Worm (Caenorhabditis elegans) whole organism, late embryonic: ENCODE measurements around the gene rpl-11.1.

Experiments used
- F13H6.1 ChIP-seq: sonication (generic microtip); optimal IDR thresholded peaks from 2 replicates; lab custom pipeline; 2016; ENCODE audit warnings: missing genetic modification characterization, missing compliant biosample characterization
- K09A11.1 ChIP-seq: sonication (generic microtip); optimal IDR thresholded peaks from 2 replicates; lab custom pipeline; 2017; ENCODE audit warnings: antibody characterized with exemption, mild to moderate bottlenecking, missing genetic modification characterization, missing compliant biosample characterization; ENCODE audit not compliant: insufficient read depth
- T23F11.4 ChIP-seq: fragments of 200-800 bp; sonication (Bioruptor generic); optimal IDR thresholded peaks from 2 replicates; lab custom pipeline; 2018; ENCODE audit warnings: mild to moderate bottlenecking, missing genetic modification characterization, missing compliant biosample characterization
- ahr-1 ChIP-seq: sonication (generic microtip); optimal IDR thresholded peaks from 2 replicates; lab custom pipeline; 2016; ENCODE audit warnings: missing genetic modification characterization, missing compliant biosample characterization
- ama-1 ChIP-seq: fragments of 150-350 bp; optimal IDR thresholded peaks from 2 replicates; lab custom pipeline; 2014
- ceh-18 ChIP-seq: sonication (generic microtip); optimal IDR thresholded peaks from 2 replicates; lab custom pipeline; 2016; ENCODE audit warnings: missing genetic modification characterization, missing compliant biosample characterization
- ceh-19 ChIP-seq: fragments of 200-800 bp; sonication (Bioruptor generic); optimal IDR thresholded peaks from 2 replicates; lab custom pipeline; 2018; ENCODE audit warnings: mild to moderate bottlenecking, missing genetic modification characterization, missing compliant biosample characterization
- ceh-30 ChIP-seq: fragments of 150-350 bp; optimal IDR thresholded peaks from 2 replicates; lab custom pipeline; 2014; ENCODE audit warnings: missing biosample characterization, missing genetic modification characterization
- ceh-31 ChIP-seq: sonication (generic microtip); optimal IDR thresholded peaks from 2 replicates; lab custom pipeline; 2016; ENCODE audit warnings: missing genetic modification characterization, missing compliant biosample characterization
- ceh-45 ChIP-seq: fragments of 200-800 bp; sonication (Bioruptor generic); IDR thresholded peaks from 2 replicates; pipeline ENCODE4 v1.3.6; 2022; ENCODE audit warnings: missing genetic modification reagents, missing genetic modification characterization, missing compliant biosample characterization
- ceh-48 ChIP-seq: sonication (generic microtip); optimal IDR thresholded peaks from 2 replicates; lab custom pipeline; 2016; ENCODE audit warnings: missing genetic modification characterization, inconsistent platforms, missing compliant biosample characterization
- ceh-6 ChIP-seq: fragments of 200-800 bp; sonication (Bioruptor generic); optimal IDR thresholded peaks from 2 replicates; lab custom pipeline; 2018; ENCODE audit warnings: mild to moderate bottlenecking, missing genetic modification characterization, missing compliant biosample characterization
- che-1 ChIP-seq: sonication (generic microtip); optimal IDR thresholded peaks from 2 replicates; lab custom pipeline; 2016; ENCODE audit warnings: mild to moderate bottlenecking, missing genetic modification characterization, missing compliant biosample characterization
- dve-1 ChIP-seq: sonication (generic microtip); optimal IDR thresholded peaks from 2 replicates; lab custom pipeline; 2017; ENCODE audit warnings: antibody characterized with exemption, mild to moderate bottlenecking, missing genetic modification characterization, missing compliant biosample characterization
- elt-2 ChIP-seq: sonication (generic microtip); optimal IDR thresholded peaks from 2 replicates; lab custom pipeline; 2016; ENCODE audit warnings: missing genetic modification reagents, missing genetic modification characterization, missing compliant biosample characterization
- elt-4 ChIP-seq: sonication (generic microtip); optimal IDR thresholded peaks from 2 replicates; lab custom pipeline; 2016; ENCODE audit warnings: missing genetic modification characterization, missing compliant biosample characterization
- fax-1 ChIP-seq: sonication (generic microtip); optimal IDR thresholded peaks from 2 replicates; lab custom pipeline; 2016; ENCODE audit warnings: missing genotype, missing genetic modification characterization, missing compliant biosample characterization
- fkh-6 ChIP-seq: sonication (generic microtip); optimal IDR thresholded peaks from 2 replicates; lab custom pipeline; 2016; ENCODE audit warnings: missing genetic modification characterization, missing compliant biosample characterization
- hlh-15 ChIP-seq: sonication (generic microtip); optimal IDR thresholded peaks from 2 replicates; lab custom pipeline; 2016; ENCODE audit warnings: missing genetic modification characterization, missing compliant biosample characterization
- hlh-30 ChIP-seq: sonication (generic microtip); optimal IDR thresholded peaks from 2 replicates; lab custom pipeline; 2017; ENCODE audit warnings: antibody characterized with exemption, missing genetic modification characterization, missing compliant biosample characterization; ENCODE audit not compliant: insufficient read depth
- hlh-6 ChIP-seq: sonication (generic microtip); optimal IDR thresholded peaks from 2 replicates; lab custom pipeline; 2016; ENCODE audit warnings: missing genotype, missing genetic modification characterization, missing compliant biosample characterization
- lim-6 ChIP-seq: sonication (generic microtip); optimal IDR thresholded peaks from 2 replicates; lab custom pipeline; 2016; ENCODE audit warnings: missing genetic modification characterization, missing compliant biosample characterization
- lin-11 ChIP-seq: fragments of 200-800 bp; sonication (Bioruptor generic); optimal IDR thresholded peaks from 2 replicates; lab custom pipeline; 2018; ENCODE audit warnings: mild to moderate bottlenecking, missing genetic modification characterization, missing compliant biosample characterization
- nfya-1 ChIP-seq: sonication (generic microtip); optimal IDR thresholded peaks from 2 replicates; lab custom pipeline; 2017; ENCODE audit warnings: missing genetic modification characterization, mild to moderate bottlenecking, missing compliant biosample characterization, antibody characterized with exemption, moderate library complexity
- nhr-11 ChIP-seq: fragments of 150-350 bp; optimal IDR thresholded peaks from 2 replicates; lab custom pipeline; 2014; ENCODE audit warnings: missing biosample characterization, missing genetic modification characterization
- nhr-232 ChIP-seq: sonication (generic microtip); optimal IDR thresholded peaks from 2 replicates; lab custom pipeline; 2016; ENCODE audit warnings: missing genetic modification characterization, missing compliant biosample characterization
- npax-4 ChIP-seq: sonication (generic microtip); optimal IDR thresholded peaks from 2 replicates; lab custom pipeline; 2016; ENCODE audit warnings: missing genetic modification characterization, missing compliant biosample characterization
- pat-9 ChIP-seq: fragments of 200-800 bp; sonication (Bioruptor generic); optimal IDR thresholded peaks from 2 replicates; lab custom pipeline; 2018; ENCODE audit warnings: mild to moderate bottlenecking, missing genetic modification characterization, moderate library complexity, missing compliant biosample characterization
- pha-2 ChIP-seq: sonication (generic microtip); optimal IDR thresholded peaks from 2 replicates; lab custom pipeline; 2017; ENCODE audit warnings: mild to moderate bottlenecking, missing genetic modification characterization, missing compliant biosample characterization
- pha-4 ChIP-seq: fragments of 150-350 bp; optimal IDR thresholded peaks from 2 replicates; lab custom pipeline; 2018; ENCODE audit warnings: missing biosample characterization, missing genetic modification reagents, missing genetic modification characterization
- pros-1 ChIP-seq: fragments of 150-350 bp; optimal IDR thresholded peaks from 2 replicates; lab custom pipeline; 2014; ENCODE audit warnings: missing biosample characterization, missing genetic modification reagents, missing genetic modification characterization
- rnt-1 ChIP-seq: sonication (generic microtip); optimal IDR thresholded peaks from 2 replicates; lab custom pipeline; 2016; ENCODE audit warnings: missing genetic modification characterization, missing compliant biosample characterization
- sox-2 ChIP-seq: fragments of 200-800 bp; sonication (Bioruptor generic); IDR thresholded peaks from 2 replicates; pipeline ENCODE4 v1.3.6; 2022; ENCODE audit warnings: missing genetic modification reagents, missing genetic modification characterization, missing compliant biosample characterization
- sox-4 ChIP-seq: sonication (generic microtip); optimal IDR thresholded peaks from 2 replicates; lab custom pipeline; 2017; ENCODE audit warnings: mild to moderate bottlenecking, missing genetic modification characterization, inconsistent platforms, missing compliant biosample characterization
- syd-9 ChIP-seq: sonication (generic microtip); optimal IDR thresholded peaks from 2 replicates; lab custom pipeline; 2016; ENCODE audit warnings: mild to moderate bottlenecking, missing genetic modification characterization, moderate library complexity, missing compliant biosample characterization
- ttx-3 ChIP-seq: sonication (generic microtip); optimal IDR thresholded peaks from 2 replicates; lab custom pipeline; 2016; ENCODE audit warnings: missing genetic modification reagents, missing genetic modification characterization, missing compliant biosample characterization
- unc-55 ChIP-seq: sonication (generic microtip); optimal IDR thresholded peaks from 2 replicates; lab custom pipeline; 2017; ENCODE audit warnings: missing biosample characterization, missing genetic modification reagents, missing genetic modification characterization
- ztf-16 ChIP-seq: sonication (generic microtip); optimal IDR thresholded peaks from 2 replicates; lab custom pipeline; 2017; ENCODE audit warnings: missing genetic modification characterization, missing compliant biosample characterization

rpl-11.1 gene

DNA sequence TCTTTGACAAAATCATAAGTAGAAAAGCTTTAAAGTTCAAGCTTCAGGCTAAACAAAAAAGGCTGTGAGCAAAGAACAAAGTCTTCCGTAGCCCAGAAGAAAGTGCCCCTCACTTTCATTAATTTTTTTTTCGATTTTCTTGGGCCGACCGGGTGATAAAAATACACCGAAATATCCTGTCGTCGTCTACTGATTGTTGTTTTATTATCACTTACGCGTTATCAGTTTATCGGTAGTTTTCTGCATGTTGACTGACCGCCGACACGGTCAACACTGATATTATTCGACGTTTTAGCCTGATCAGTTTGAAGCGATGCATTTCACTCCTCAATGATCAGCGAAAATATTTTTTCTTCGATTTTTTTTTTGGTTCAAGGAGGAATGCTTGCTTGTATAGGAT lies 5.5 kb downstream of the rpl-11.1 start:
- peak; percentile 88 for TF ChIP-seq elt-2 (tag; lab: Kevin White, UChicago)
- TF ChIP-seq ceh-45 = no peak

ce11 chrV:3579795-3580194 lies 6.1 kb downstream of the rpl-11.1 start:
- peak; percentile 9 for TF ChIP-seq nfya-1 (tag; lab: Kevin White, UChicago)
- peak; percentile 2 for TF ChIP-seq unc-55
- TF ChIP-seq pha-2 (tag; lab: Kevin White, UChicago) = no peak
- peak; percentile 41 for TF ChIP-seq ceh-18 (tag; lab: Kevin White, UChicago)
- no peak for TF ChIP-seq pros-1 (tag; lab: Kevin White, UChicago)
- TF ChIP-seq pha-4 (tag; lab: Kevin White, UChicago) = no peak
- TF ChIP-seq ahr-1 = no peak
- TF ChIP-seq elt-2 (tag; lab: Kevin White, UChicago) = no peak
- TF ChIP-seq fkh-6 (tag; lab: Kevin White, UChicago) = no peak
- TF ChIP-seq pat-9 = no peak
- TF ChIP-seq ztf-16 (tag; lab: Kevin White, UChicago) = no peak
- TF ChIP-seq hlh-30 = no peak

- TF ChIP-seq ama-1 (lab: Kevin White, UChicago) = no peak
- no peak for TF ChIP-seq ceh-30 (tag; lab: Kevin White, UChicago)
- no peak for TF ChIP-seq sox-2 (GFP tag; lab: Robert Waterston, UW)
- TF ChIP-seq fkh-6 (tag; lab: Kevin White, UChicago) = no peak
- no peak for TF ChIP-seq npax-4
- TF ChIP-seq ceh-19 (GFP tag; lab: Kevin White, UChicago) = no peak
- TF ChIP-seq T23F11.4 (GFP tag; lab: Kevin White, UChicago) = no peak
- TF ChIP-seq ahr-1 = no peak
- TF ChIP-seq hlh-15 (tag; lab: Kevin White, UChicago) = no peak
- no peak for TF ChIP-seq hlh-6 (tag; lab: Kevin White, UChicago)
- no peak for TF ChIP-seq syd-9 (tag; lab: Kevin White, UChicago)
- no peak for TF ChIP-seq fax-1 (tag; lab: Kevin White, UChicago)
- TF ChIP-seq F13H6.1 (tag; lab: Kevin White, UChicago) = no peak
- TF ChIP-seq ceh-31 (tag; lab: Kevin White, UChicago) = no peak
- TF ChIP-seq ztf-16 (tag; lab: Kevin White, UChicago) = no peak
These were observed 6.6 kb downstream of the rpl-11.1 start for ce11 chrV:3579248-3579647.

- no peak for TF ChIP-seq nhr-11
These were observed 7.1 kb downstream of the rpl-11.1 start, which contains the start of gene pygl-1 for ce11 chrV:3578813-3579212. Gene pygl-1, plus strand, starts transcription at chrV:3579023.

DNA sequence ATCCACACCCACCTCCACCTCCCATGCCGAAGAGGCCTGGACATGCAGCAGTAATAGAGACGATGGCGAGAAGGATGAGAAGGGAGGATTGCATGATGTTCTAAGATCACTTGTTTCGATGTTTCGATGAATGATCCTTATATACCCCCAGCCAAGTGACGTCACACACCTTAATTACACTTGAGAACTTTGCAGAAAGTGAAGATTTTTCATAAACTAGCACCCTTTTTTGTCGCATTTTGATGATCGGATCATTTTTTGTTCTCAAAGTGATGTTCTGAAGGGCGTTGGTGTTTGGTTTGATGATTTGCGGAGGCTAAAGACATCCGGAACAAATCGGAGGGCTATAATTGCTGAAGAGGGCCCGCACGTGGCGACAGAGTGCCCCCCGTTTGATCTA lies 10.1 kb downstream of the rpl-11.1 start, which contains the start of gene grl-27:
grl-27 (minus strand) TSS at position 101 of the 400 bp plus-strand sequence.
- TF ChIP-seq ztf-16 (tag; lab: Kevin White, UChicago) (no peak), T23F11.4 (GFP tag; lab: Kevin White, UChicago) (no peak), pat-9 (no peak), nhr-232 (tag; lab: Kevin White, UChicago) (no peak), ceh-19 (GFP tag; lab: Kevin White, UChicago) (no peak), ttx-3 (tag; lab: Kevin White, UChicago) (no peak), ceh-30 (tag; lab: Kevin White, UChicago) (no peak), sox-4 (tag; lab: Kevin White, UChicago) (no peak), elt-4 (tag; lab: Kevin White, UChicago) (no peak), nhr-11 (no peak), dve-1 (no peak), K09A11.1 (tag; lab: Kevin White, UChicago) (no peak), ceh-6 (GFP tag; lab: Kevin White, UChicago) (no peak), rnt-1 (tag; lab: Kevin White, UChicago) (no peak), lim-6 (tag; lab: Kevin White, UChicago) (no peak), che-1 (tag; lab: Kevin White, UChicago) (no peak), lin-11 (tag; lab: Kevin White, UChicago) (no peak), ceh-48 (no peak)
